Worm (Caenorhabditis elegans) whole organism, L3 larva: ENCODE data around the gene M05D6.5.

Experiments used
- R02D3.7 ChIP-seq: fragments of 150-350 bp; optimal IDR thresholded peaks from 2 replicates; lab custom pipeline; 2014; ENCODE audit warnings: missing biosample characterization, missing genetic modification characterization
- aly-2 ChIP-seq: fragments of 150-350 bp; optimal IDR thresholded peaks from 2 replicates; lab custom pipeline; 2014; ENCODE audit warnings: missing biosample characterization, missing genetic modification characterization
- ceh-16 ChIP-seq: sonication (generic microtip); optimal IDR thresholded peaks from 2 replicates; lab custom pipeline; 2017; ENCODE audit warnings: missing biosample characterization, missing genetic modification characterization
- ceh-28 ChIP-seq: fragments of 150-350 bp; optimal IDR thresholded peaks from 2 replicates; lab custom pipeline; 2014; ENCODE audit warnings: missing biosample characterization, missing genetic modification reagents, missing genetic modification characterization
- ceh-82 ChIP-seq: fragments of 150-350 bp; optimal IDR thresholded peaks from 2 replicates; lab custom pipeline; 2014; ENCODE audit warnings: missing biosample characterization, missing genetic modification characterization
- ceh-9 ChIP-seq: sonication (generic microtip); optimal IDR thresholded peaks from 2 replicates; lab custom pipeline; 2018; ENCODE audit warnings: missing biosample characterization, missing genetic modification characterization
- daf-12 ChIP-seq: fragments of 150-350 bp; optimal IDR thresholded peaks from 2 replicates; lab custom pipeline; 2014; ENCODE audit warnings: missing biosample characterization, missing genetic modification reagents, missing genetic modification characterization
- egl-5 ChIP-seq: fragments of 150-350 bp; optimal IDR thresholded peaks from 2 replicates; lab custom pipeline; 2017; ENCODE audit warnings: missing biosample characterization, missing genetic modification reagents, missing genetic modification characterization, inconsistent platforms
- elt-1 ChIP-seq: fragments of 150-350 bp; optimal IDR thresholded peaks from 2 replicates; lab custom pipeline; 2014; ENCODE audit warnings: missing biosample characterization, missing genetic modification characterization
- eor-1 ChIP-seq, 2 experiments: fragments of 150-350 bp; optimal IDR thresholded peaks; 2 replicates each; lab custom pipeline; 2014 to 2018; ENCODE audit warnings: missing biosample characterization in 2 of 2, missing genetic modification characterization in 2 of 2
- fkh-10 ChIP-seq: sonication (generic microtip); optimal IDR thresholded peaks from 2 replicates; lab custom pipeline; 2017; ENCODE audit warnings: missing biosample characterization, missing genetic modification reagents, missing genetic modification characterization
- fkh-2 ChIP-seq: fragments of 150-350 bp; optimal IDR thresholded peaks from 2 replicates; lab custom pipeline; 2014; ENCODE audit warnings: missing biosample characterization, missing genetic modification reagents, missing genetic modification characterization
- fos-1 ChIP-seq: fragments of 150-350 bp; optimal IDR thresholded peaks from 2 replicates; lab custom pipeline; 2014; ENCODE audit warnings: missing biosample characterization, missing genetic modification characterization
- hmg-11 ChIP-seq: sonication (generic microtip); optimal IDR thresholded peaks from 2 replicates; lab custom pipeline; 2016; ENCODE audit warnings: missing genetic modification characterization, missing compliant biosample characterization
- jun-1 ChIP-seq: fragments of 150-350 bp; optimal IDR thresholded peaks from 2 replicates; lab custom pipeline; 2014; ENCODE audit warnings: missing biosample characterization, missing genetic modification reagents, missing genetic modification characterization
- lin-39 ChIP-seq: fragments of 150-350 bp; optimal IDR thresholded peaks from 2 replicates; lab custom pipeline; 2018; ENCODE audit warnings: missing biosample characterization, missing genetic modification reagents, missing genetic modification characterization
- lsy-12 ChIP-seq: sonication (generic microtip); optimal IDR thresholded peaks from 2 replicates; lab custom pipeline; 2016; ENCODE audit warnings: mild to moderate bottlenecking, missing genetic modification characterization, missing compliant biosample characterization
- mdl-1 ChIP-seq: fragments of 150-350 bp; optimal IDR thresholded peaks from 2 replicates; lab custom pipeline; 2014; ENCODE audit warnings: missing biosample characterization, missing genetic modification characterization
- nfya-1 ChIP-seq: sonication (generic microtip); optimal IDR thresholded peaks from 2 replicates; lab custom pipeline; 2017; ENCODE audit warnings: missing genetic modification characterization, mild to moderate bottlenecking, missing compliant biosample characterization, antibody characterized with exemption, moderate library complexity; ENCODE audit not compliant: insufficient read depth
- nhr-11 ChIP-seq: fragments of 150-350 bp; optimal IDR thresholded peaks from 2 replicates; lab custom pipeline; 2014; ENCODE audit warnings: missing biosample characterization, missing genetic modification characterization
- nhr-237 ChIP-seq: fragments of 150-350 bp; optimal IDR thresholded peaks from 2 replicates; lab custom pipeline; 2014; ENCODE audit warnings: missing biosample characterization, missing genetic modification characterization
- nhr-25 ChIP-seq: sonication (generic microtip); optimal IDR thresholded peaks from 2 replicates; lab custom pipeline; 2017; ENCODE audit warnings: missing biosample characterization, missing genetic modification characterization
- nhr-43 ChIP-seq: sonication (generic microtip); optimal IDR thresholded peaks from 2 replicates; lab custom pipeline; 2016; ENCODE audit warnings: mild to moderate bottlenecking, missing genetic modification characterization, missing compliant biosample characterization; ENCODE audit not compliant: poor library complexity, severe bottlenecking
- nhr-67 ChIP-seq: fragments of 150-350 bp; optimal IDR thresholded peaks from 2 replicates; lab custom pipeline; 2014; ENCODE audit warnings: missing biosample characterization, missing genetic modification characterization
- nhr-76 ChIP-seq: fragments of 150-350 bp; sonication (generic microtip); optimal IDR thresholded peaks from 5 replicates; lab custom pipeline; 2014; ENCODE audit warnings: missing biosample characterization, missing genetic modification characterization
- nhr-77 ChIP-seq: fragments of 150-350 bp; optimal IDR thresholded peaks from 2 replicates; lab custom pipeline; 2014; ENCODE audit warnings: missing biosample characterization, missing genetic modification characterization
- pqm-1 ChIP-seq: fragments of 150-350 bp; optimal IDR thresholded peaks from 2 replicates; lab custom pipeline; 2017; ENCODE audit warnings: missing biosample characterization, missing genetic modification characterization, inconsistent platforms
- sea-2 ChIP-seq: fragments of 150-350 bp; sonication (generic microtip); optimal IDR thresholded peaks from 4 replicates; lab custom pipeline; 2014; ENCODE audit warnings: missing biosample characterization, missing genetic modification reagents, missing genetic modification characterization
- skn-1 ChIP-seq: fragments of 150-350 bp; optimal IDR thresholded peaks from 2 replicates; lab custom pipeline; 2014; ENCODE audit warnings: missing biosample characterization, missing genetic modification characterization
- tbx-2 ChIP-seq: sonication (generic microtip); optimal IDR thresholded peaks from 2 replicates; lab custom pipeline; 2016; ENCODE audit warnings: mild to moderate bottlenecking, missing genetic modification characterization, missing compliant biosample characterization
- unc-39 ChIP-seq: sonication (generic microtip); optimal IDR thresholded peaks from 4 replicates; lab custom pipeline; 2017; ENCODE audit warnings: missing biosample characterization, missing genetic modification characterization
- unc-62 ChIP-seq: fragments of 150-350 bp; sonication (generic microtip); optimal IDR thresholded peaks from 4 replicates; lab custom pipeline; 2014; ENCODE audit warnings: missing biosample characterization, missing genetic modification reagents, missing genetic modification characterization
- ztf-11 ChIP-seq: fragments of 150-350 bp; optimal IDR thresholded peaks from 2 replicates; lab custom pipeline; 2014; ENCODE audit warnings: missing biosample characterization, missing genetic modification characterization
- ztf-4 ChIP-seq: fragments of 150-350 bp; optimal IDR thresholded peaks from 2 replicates; lab custom pipeline; 2014; ENCODE audit warnings: missing biosample characterization, missing genetic modification characterization

M05D6.5 gene

DNA sequence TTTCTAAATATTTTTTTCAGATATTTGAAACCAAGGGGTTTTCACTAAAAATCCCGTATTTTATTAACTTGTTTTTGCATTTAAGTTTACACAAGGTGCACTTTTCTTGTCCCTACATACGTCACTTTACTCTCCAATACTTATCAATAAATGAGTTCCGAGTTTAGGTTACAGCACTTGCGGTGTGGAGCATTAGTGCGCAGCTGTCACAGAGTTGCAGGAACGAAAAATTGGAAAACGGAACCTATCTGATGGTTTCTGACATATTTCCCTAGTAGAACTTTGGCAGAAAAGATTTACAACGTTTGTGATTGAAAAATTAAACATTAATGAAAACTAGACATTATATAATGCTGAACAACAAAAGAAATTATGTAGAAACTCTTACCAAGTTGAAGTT lies 16.2 kb upstream of the M05D6.5 start:
- TF ChIP-seq skn-1 (tag; lab: Kevin White, UChicago): no peak
- no peak for TF ChIP-seq nhr-67 (tag; lab: Kevin White, UChicago)
- no peak for TF ChIP-seq daf-12 (tag; lab: Kevin White, UChicago)
- TF ChIP-seq R02D3.7: no peak
- no peak for TF ChIP-seq nhr-237 (tag; lab: Kevin White, UChicago)
- no peak for TF ChIP-seq pqm-1
- no peak for TF ChIP-seq jun-1 (tag; lab: Kevin White, UChicago)
- TF ChIP-seq nhr-76 (tag; lab: Kevin White, UChicago): no peak
- no peak for TF ChIP-seq ceh-16 (tag; lab: Kevin White, UChicago)
- TF ChIP-seq nhr-25 (tag; lab: Kevin White, UChicago): no peak
- no peak for TF ChIP-seq ztf-11 (tag; lab: Kevin White, UChicago)
- TF ChIP-seq nfya-1 (tag; lab: Kevin White, UChicago): no peak
- no peak for TF ChIP-seq ceh-82 (tag; lab: Kevin White, UChicago)
- TF ChIP-seq aly-2 (tag; lab: Kevin White, UChicago): no peak
- TF ChIP-seq fkh-2 (tag; lab: Kevin White, UChicago): no peak
- no peak for TF ChIP-seq lsy-12 (tag; lab: Kevin White, UChicago)
- TF ChIP-seq fkh-10: no peak

DNA sequence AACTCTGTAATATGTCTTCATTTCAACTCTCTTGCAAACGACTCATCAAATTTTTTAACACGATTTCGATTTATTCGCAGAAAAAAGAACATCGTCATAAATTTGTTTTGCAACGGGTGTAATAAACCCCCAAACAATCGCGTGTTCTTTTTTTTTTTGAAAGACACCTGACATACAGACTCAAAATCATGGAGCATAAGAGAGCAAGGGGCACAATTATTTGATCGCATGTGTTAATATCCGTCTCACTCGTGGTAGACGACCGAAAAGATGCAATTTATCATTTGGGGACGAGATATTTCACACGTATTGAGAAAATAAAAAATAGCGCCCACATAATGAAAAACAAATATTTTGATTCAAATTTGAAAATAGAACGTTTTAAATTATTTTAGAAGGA lies 14.2 kb upstream of the M05D6.5 start:
- no peak for TF ChIP-seq mdl-1 (tag; lab: Kevin White, UChicago)
- peak; percentile 31 for TF ChIP-seq lin-39
- no peak for TF ChIP-seq hmg-11 (tag; lab: Kevin White, UChicago)
- TF ChIP-seq ceh-28 (tag; lab: Kevin White, UChicago): no peak
- TF ChIP-seq unc-62: no peak
- TF ChIP-seq ceh-82 (tag; lab: Kevin White, UChicago): no peak
- peak; percentile 13 for TF ChIP-seq egl-5 (tag; lab: Kevin White, UChicago)
- TF ChIP-seq aly-2 (tag; lab: Kevin White, UChicago): no peak
- no peak for TF ChIP-seq fos-1 (tag; lab: Kevin White, UChicago)
- no peak for TF ChIP-seq lsy-12 (tag; lab: Kevin White, UChicago)
- no peak for TF ChIP-seq tbx-2 (tag; lab: Kevin White, UChicago)
- TF ChIP-seq eor-1 (tag; optimal IDR thresholded peaks at IDR 0.05; lab: Kevin White, UChicago): no peak
- no peak for TF ChIP-seq ceh-9 (tag; lab: Kevin White, UChicago)
- TF ChIP-seq R02D3.7: no peak
- no peak for TF ChIP-seq nhr-67 (tag; lab: Kevin White, UChicago)
- TF ChIP-seq unc-39: no peak
- TF ChIP-seq ztf-11 (tag; lab: Kevin White, UChicago): no peak

DNA sequence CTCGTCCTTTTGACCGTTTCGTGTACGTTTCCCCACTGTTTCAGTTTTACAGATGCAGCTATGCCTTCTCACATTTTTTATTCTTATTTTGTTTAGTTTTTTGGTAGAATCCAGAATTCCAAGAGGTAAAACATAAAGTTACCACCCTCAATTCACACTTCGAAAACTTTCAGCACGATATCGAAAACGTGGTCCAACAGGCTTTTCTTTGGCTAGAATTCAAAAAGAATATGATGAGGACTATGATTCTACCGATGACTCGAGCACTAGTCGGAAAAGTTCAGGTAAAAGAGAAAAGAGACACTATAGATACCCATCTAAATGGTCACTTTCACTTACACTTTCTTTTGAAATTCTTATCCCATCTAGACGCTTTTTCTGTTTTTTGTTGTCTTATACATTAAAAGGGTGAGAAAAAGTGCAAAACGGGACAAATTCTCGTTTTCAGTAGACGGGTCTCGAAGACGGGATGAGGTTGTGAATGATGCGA lies 12.3 kb upstream of the M05D6.5 start, which contains the start of gene M05D6.9:
Gene M05D6.9 (plus strand): TSS at position 51 of the 490 bp plus-strand sequence.
- TF ChIP-seq ceh-16 (tag; lab: Kevin White, UChicago): no peak
- no peak for TF ChIP-seq nhr-77 (tag; lab: Kevin White, UChicago)
- TF ChIP-seq ztf-11 (tag; lab: Kevin White, UChicago): no peak
- TF ChIP-seq nhr-25 (tag; lab: Kevin White, UChicago): peak; percentile 1
- peak; percentile 51 for TF ChIP-seq elt-1 (tag; lab: Kevin White, UChicago)
- TF ChIP-seq ceh-28 (tag; lab: Kevin White, UChicago): no peak
- no peak for TF ChIP-seq ztf-4 (tag; lab: Kevin White, UChicago)
- TF ChIP-seq egl-5 (tag; lab: Kevin White, UChicago): no peak
- TF ChIP-seq jun-1 (tag; lab: Kevin White, UChicago): no peak

DNA sequence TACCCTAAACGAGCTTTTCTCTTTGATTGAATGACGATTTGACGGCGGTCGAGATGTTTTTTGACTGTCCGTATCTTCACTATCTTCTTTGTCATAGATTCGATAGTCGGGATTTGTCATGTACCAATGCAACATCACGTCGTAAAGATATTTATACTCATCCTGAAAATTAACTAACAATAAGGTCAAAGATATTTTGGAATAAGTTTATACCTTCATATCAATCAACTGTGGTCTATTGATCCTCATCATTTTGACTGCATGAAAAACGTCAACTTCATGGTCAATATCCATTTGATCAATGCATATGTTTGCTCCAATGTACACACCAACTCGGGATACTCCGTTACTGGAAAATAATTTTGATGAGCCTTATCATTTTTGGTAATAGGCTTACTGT lies 6.1 kb upstream of the M05D6.5 start:
- no peak for TF ChIP-seq nhr-43 (tag; lab: Kevin White, UChicago)
- no peak for TF ChIP-seq nhr-237 (tag; lab: Kevin White, UChicago)
- no peak for TF ChIP-seq nhr-11 (tag; lab: Kevin White, UChicago)
- no peak for TF ChIP-seq sea-2 (GFP tag; lab: Kevin White, UChicago)
- TF ChIP-seq hmg-11 (tag; lab: Kevin White, UChicago): no peak
- no peak for TF ChIP-seq lsy-12 (tag; lab: Kevin White, UChicago)
- TF ChIP-seq jun-1 (tag; lab: Kevin White, UChicago): no peak
- TF ChIP-seq ceh-16 (tag; lab: Kevin White, UChicago): no peak
- TF ChIP-seq lin-39: no peak
- TF ChIP-seq ceh-28 (tag; lab: Kevin White, UChicago): no peak
- TF ChIP-seq unc-62: no peak
